Worm (Caenorhabditis elegans): Measurements from ENCODE around the gene ins-22.
"Not testable (repeated sequence)": the region's sequence is repeated elsewhere in the genome, so short reads cannot be mapped to it uniquely, and the experiment has no call there.

ce11 chrIII:10050321-10050720 lies 24.2 kb downstream of the ins-22 start, which contains the start of gene T16G12.3:
- TF ChIP-seq ama-1 (optimal IDR thresholded peaks at IDR 0.05); elt-1 (tag; optimal IDR thresholded peaks at IDR 0.05); unc-62 (GFP tag; optimal IDR thresholded peaks at IDR 0.05); lin-39 (tag; optimal IDR thresholded peaks at IDR 0.05); mab-5 (tag; optimal IDR thresholded peaks at IDR 0.05); zag-1 (tag; optimal IDR thresholded peaks at IDR 0.05); F13H6.1 (tag; optimal IDR thresholded peaks at IDR 0.05); nhr-11 (tag; optimal IDR thresholded peaks at IDR 0.05); blmp-1 (tag; optimal IDR thresholded peaks at IDR 0.05; ENCODE audit: insufficient read depth); snpc-4 (tag; optimal IDR thresholded peaks at IDR 0.05); lsy-2 (tag; optimal IDR thresholded peaks at IDR 0.05); ZK546.5 (tag; optimal IDR thresholded peaks at IDR 0.05); ztf-4 (tag; optimal IDR thresholded peaks at IDR 0.05); ztf-1 (GFP tag; conservative IDR thresholded peaks at IDR 0.05): not testable (repeated sequence)

All from whole organism, L2 larva.